Worm (Caenorhabditis elegans): ENCODE results near the gene C14C6.13.

DNA sequence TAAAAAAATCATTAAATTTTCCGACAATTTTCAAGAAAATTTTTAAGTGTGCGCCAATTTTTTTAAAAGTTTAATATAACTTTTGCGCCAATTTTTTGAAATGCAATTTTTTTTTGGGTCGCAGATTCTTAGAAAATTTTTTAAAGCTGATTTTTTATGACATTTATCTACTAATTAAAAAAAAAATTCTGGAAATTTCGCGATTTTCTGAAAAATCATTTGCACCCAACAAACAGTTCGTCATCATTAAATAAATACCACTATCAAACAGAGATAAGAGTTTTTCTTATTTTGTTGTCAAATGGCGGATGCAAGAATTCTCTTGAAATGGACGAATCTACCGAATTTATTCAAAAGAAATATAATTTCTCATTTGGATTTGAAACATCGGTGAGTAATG is 40.7 kb upstream of the C14C6.13 start, which contains the start of gene F48G7.13:
- TF ChIP-seq snpc-4 (tag; optimal IDR thresholded peaks at IDR 0.05) (no peak), zag-1 (tag; optimal IDR thresholded peaks at IDR 0.05) (no peak), nhr-76 (tag; optimal IDR thresholded peaks at IDR 0.05) (no peak), nhr-77 (tag; optimal IDR thresholded peaks at IDR 0.05) (no peak)
